Fruit fly (Drosophila melanogaster) whole organism, embryonic: Measurements from ENCODE around the gene CG14853.

Source experiments
- Asciz ChIP-seq: fragments of 200-800 bp; sonication (Bioruptor generic); optimal IDR thresholded peaks from 2 replicates; lab custom pipeline; 2017; ENCODE audit warnings: missing biosample characterization, mild to moderate bottlenecking, missing genetic modification characterization, missing genetic modification reagents
- Atf-2 ChIP-seq: fragments of 200-800 bp; sonication (Bioruptor generic); optimal IDR thresholded peaks from 2 replicates; lab custom pipeline; 2016; ENCODE audit warnings: missing biosample characterization, missing genetic modification characterization
- B-H1 ChIP-seq: fragments of 200-800 bp; sonication (Bioruptor generic); IDR thresholded peaks from 3 replicates; pipeline ENCODE4 v1.3.6; 2022; ENCODE audit warnings: missing biosample characterization, missing genetic modification characterization
- CG10565 ChIP-seq: fragments of 200-800 bp; sonication (Bioruptor generic); optimal IDR thresholded peaks from 3 replicates; lab custom pipeline; 2016; ENCODE audit warnings: missing biosample characterization, mild to moderate bottlenecking, missing genetic modification characterization
- CG11085 ChIP-seq: fragments of 200-800 bp; sonication (Bioruptor generic); IDR thresholded peaks from 2 replicates; pipeline ENCODE4 v1.3.6; 2022; ENCODE audit warnings: missing biosample characterization, missing genetic modification characterization
- CG13894 ChIP-seq: fragments of 200-800 bp; sonication (Bioruptor generic); optimal IDR thresholded peaks from 3 replicates; lab custom pipeline; 2018; ENCODE audit warnings: missing biosample characterization, mild to moderate bottlenecking, missing genetic modification characterization, moderate library complexity
- CG16863 ChIP-seq: fragments of 200-800 bp; sonication (Bioruptor generic); optimal IDR thresholded peaks from 3 replicates; lab custom pipeline; 2016; ENCODE audit warnings: missing biosample characterization, missing genetic modification characterization
- CG17802 ChIP-seq: fragments of 200-800 bp; sonication (Bioruptor generic); optimal IDR thresholded peaks from 2 replicates; lab custom pipeline; 2018; ENCODE audit warnings: missing biosample characterization, mild to moderate bottlenecking, missing genetic modification characterization, moderate library complexity
- CG31441 ChIP-seq: fragments of 200-800 bp; sonication (Bioruptor generic); IDR thresholded peaks from 2 replicates; pipeline ENCODE4 v1.3.6; 2022; ENCODE audit warnings: missing biosample characterization, missing genetic modification characterization
- CG32767 ChIP-seq: fragments of 200-800 bp; sonication (Bioruptor generic); IDR thresholded peaks from 2 replicates; pipeline ENCODE4 v1.3.6; 2022; ENCODE audit warnings: missing biosample characterization, missing genetic modification characterization
- CG34224 ChIP-seq: fragments of 200-800 bp; sonication (Bioruptor generic); IDR thresholded peaks from 3 replicates; pipeline ENCODE4 v1.3.6; 2022; ENCODE audit warnings: missing biosample characterization, missing genetic modification characterization; ENCODE audit not compliant: partially characterized antibody
- CG34422 ChIP-seq: fragments of 200-800 bp; sonication (Bioruptor generic); IDR thresholded peaks from 3 replicates; pipeline ENCODE4 v1.3.6; 2022; ENCODE audit warnings: missing biosample characterization, missing genetic modification characterization
- CG3847 ChIP-seq: fragments of 200-800 bp; sonication (Bioruptor generic); IDR thresholded peaks from 2 replicates; pipeline ENCODE4 v1.3.6; 2022; ENCODE audit warnings: missing biosample characterization, missing genetic modification characterization
- CG4617 ChIP-seq: fragments of 200-800 bp; sonication (Bioruptor generic); optimal IDR thresholded peaks from 3 replicates; lab custom pipeline; 2016; ENCODE audit warnings: missing biosample characterization, missing genetic modification characterization, borderline replicate concordance
- CG7271 ChIP-seq: fragments of 200-800 bp; sonication (Bioruptor generic); optimal IDR thresholded peaks from 2 replicates; lab custom pipeline; 2018; ENCODE audit warnings: missing biosample characterization, mild to moderate bottlenecking, missing genetic modification characterization, moderate library complexity
- CG7372 ChIP-seq: fragments of 200-800 bp; sonication (Bioruptor generic); IDR thresholded peaks from 2 replicates; pipeline ENCODE4 v1.3.6; 2022; ENCODE audit warnings: missing biosample characterization, missing genetic modification characterization
- CG9609 ChIP-seq: fragments of 200-800 bp; sonication (Bioruptor generic); optimal IDR thresholded peaks from 3 replicates; lab custom pipeline; 2016; ENCODE audit warnings: missing biosample characterization, missing genetic modification characterization
- CHES-1-like ChIP-seq: fragments of 200-800 bp; sonication (Bioruptor generic); optimal IDR thresholded peaks from 2 replicates; lab custom pipeline; 2016; ENCODE audit warnings: missing biosample characterization, missing genetic modification characterization
- Dbx ChIP-seq: fragments of 200-800 bp; sonication (Bioruptor generic); IDR thresholded peaks from 3 replicates; pipeline ENCODE4 v1.3.6; 2022; ENCODE audit warnings: missing biosample characterization, missing genetic modification characterization
- Dfd ChIP-seq, 2 experiments: fragments of >200 bp; optimal IDR thresholded peaks; 2 replicates each; lab custom pipeline; 2017; ENCODE audit warnings: missing biosample characterization in 2 of 2, missing genetic modification characterization in 2 of 2
- Doc2 ChIP-seq: fragments of 200-800 bp; sonication (Bioruptor generic); IDR thresholded peaks from 2 replicates; pipeline ENCODE4 v1.3.6; 2022; ENCODE audit warnings: missing biosample characterization, missing genetic modification characterization
- Drgx ChIP-seq: fragments of 200-800 bp; sonication (Bioruptor generic); IDR thresholded peaks from 2 replicates; pipeline ENCODE4 v1.3.6; 2022; ENCODE audit warnings: missing biosample characterization, missing genetic modification characterization
- Eip74EF ChIP-seq, 2 experiments: fragments of 200-800 bp in 1 of 2; fragments of >200 bp in 1 of 2; sonication (Bioruptor generic) in 1 of 2; optimal IDR thresholded peaks; 2 replicates each; lab custom pipeline; 2017 to 2019; ENCODE audit warnings: missing biosample characterization in 2 of 2, missing genetic modification characterization in 2 of 2, mild to moderate bottlenecking in 1 of 2, moderate library complexity in 1 of 2
- Gug ChIP-seq: fragments of 200-800 bp; sonication (Bioruptor generic); IDR thresholded peaks from 4 replicates; pipeline ENCODE4 v1.3.6; 2022; ENCODE audit warnings: missing biosample characterization, missing genetic modification characterization
- Hr51 ChIP-seq, 2 experiments: fragments of 200-800 bp; sonication (Bioruptor generic); optimal IDR thresholded peaks; 2 replicates in 1 of 2; 3 replicates in 1 of 2; lab custom pipeline; 2016 to 2018; ENCODE audit warnings: missing biosample characterization in 2 of 2, missing genetic modification characterization in 2 of 2, mild to moderate bottlenecking in 1 of 2, moderate library complexity in 1 of 2
- Max ChIP-seq: fragments of 200-800 bp; sonication (Bioruptor generic); optimal IDR thresholded peaks from 2 replicates; lab custom pipeline; 2016; ENCODE audit warnings: missing biosample characterization, mild to moderate bottlenecking, missing genetic modification characterization
- Med ChIP-seq: fragments of 200-800 bp; sonication (Bioruptor generic); peaks from one replicate; lab custom pipeline; 2016; ENCODE audit warnings: missing biosample characterization, missing genetic modification characterization, mild to moderate bottlenecking, inconsistent platforms, moderate library complexity
- Meics ChIP-seq: fragments of 200-800 bp; sonication (Bioruptor generic); optimal IDR thresholded peaks from 2 replicates; lab custom pipeline; 2017; ENCODE audit warnings: missing biosample characterization, mild to moderate bottlenecking, missing genetic modification characterization
- Pdp1 ChIP-seq, 2 experiments: fragments of 200-800 bp; sonication (Bioruptor generic); optimal IDR thresholded peaks; 3 replicates each; lab custom pipeline; 2016; ENCODE audit warnings: missing biosample characterization in 2 of 2, missing genetic modification characterization in 2 of 2, mild to moderate bottlenecking in 1 of 2, moderate library complexity in 1 of 2
- Side ChIP-seq: fragments of 200-800 bp; sonication (Bioruptor generic); optimal IDR thresholded peaks from 2 replicates; lab custom pipeline; 2016; ENCODE audit warnings: missing biosample characterization, missing genetic modification characterization
- Stat92E ChIP-seq, 3 experiments: fragments of >200 bp in 2 of 3; fragments of 200-800 bp in 1 of 3; sonication (Bioruptor generic) in 1 of 3; optimal IDR thresholded peaks; 2 replicates each; lab custom pipeline; 2017 to 2019; ENCODE audit warnings: missing biosample characterization in 3 of 3, missing genetic modification characterization in 3 of 3, mild to moderate bottlenecking in 1 of 3, moderate library complexity in 1 of 3
- Vsx1 ChIP-seq: fragments of 200-800 bp; sonication (Bioruptor generic); optimal IDR thresholded peaks from 2 replicates; lab custom pipeline; 2017; ENCODE audit warnings: missing biosample characterization, mild to moderate bottlenecking, missing genetic modification characterization, missing genetic modification reagents
- Xrp1 ChIP-seq: fragments of 200-800 bp; sonication (Bioruptor generic); IDR thresholded peaks from 2 replicates; pipeline ENCODE4 v1.3.6; 2022; ENCODE audit warnings: missing biosample characterization, missing genetic modification characterization
- al ChIP-seq: fragments of 200-800 bp; sonication (Bioruptor generic); IDR thresholded peaks from 2 replicates; pipeline ENCODE4 v1.3.6; 2022; ENCODE audit warnings: missing biosample characterization, missing genetic modification characterization
- cas ChIP-seq: fragments of 200-800 bp; sonication (Bioruptor generic); IDR thresholded peaks from 2 replicates; pipeline ENCODE4 v1.3.6; 2022; ENCODE audit warnings: missing biosample characterization, missing genetic modification characterization
- cwo ChIP-seq: fragments of 200-800 bp; sonication (Bioruptor generic); optimal IDR thresholded peaks from 3 replicates; lab custom pipeline; 2017; ENCODE audit warnings: missing biosample characterization, missing genetic modification characterization, mild to moderate bottlenecking, moderate library complexity, missing genetic modification reagents
- fd96Cb ChIP-seq: fragments of 200-800 bp; sonication (Bioruptor generic); optimal IDR thresholded peaks from 2 replicates; lab custom pipeline; 2018; ENCODE audit warnings: missing biosample characterization, mild to moderate bottlenecking, missing genetic modification characterization, moderate library complexity
- ftz-f1 ChIP-seq: fragments of 200-800 bp; sonication (Bioruptor generic); optimal IDR thresholded peaks from 2 replicates; lab custom pipeline; 2016; ENCODE audit warnings: missing biosample characterization, missing genetic modification characterization
- gcm ChIP-seq: fragments of 200-800 bp; sonication (Bioruptor generic); optimal IDR thresholded peaks from 2 replicates; lab custom pipeline; 2019; ENCODE audit warnings: missing biosample characterization, mild to moderate bottlenecking, missing genetic modification characterization, moderate library complexity
- gfzf ChIP-seq: fragments of 200-800 bp; sonication (Bioruptor generic); optimal IDR thresholded peaks from 2 replicates; lab custom pipeline; 2016; ENCODE audit warnings: missing biosample characterization, mild to moderate bottlenecking, missing genetic modification characterization, moderate library complexity
- ham ChIP-seq: fragments of 200-800 bp; sonication (Bioruptor generic); IDR thresholded peaks from 2 replicates; pipeline ENCODE4 v1.3.6; 2022; ENCODE audit warnings: missing biosample characterization, missing genetic modification characterization
- otp ChIP-seq: fragments of 200-800 bp; sonication (Bioruptor generic); IDR thresholded peaks from 3 replicates; pipeline ENCODE4, ENCODE4 v1.3.6; 2022; ENCODE audit warnings: missing biosample characterization, missing genetic modification characterization
- phol ChIP-seq: fragments of 200-800 bp; sonication (Bioruptor generic); optimal IDR thresholded peaks from 3 replicates; lab custom pipeline; 2018; ENCODE audit warnings: missing biosample characterization, mild to moderate bottlenecking, missing genetic modification characterization, moderate library complexity
- pum ChIP-seq: fragments of 200-800 bp; sonication (Bioruptor generic); optimal IDR thresholded peaks from 2 replicates; lab custom pipeline; 2016; ENCODE audit warnings: missing biosample characterization, missing genetic modification characterization
- stc ChIP-seq: fragments of 200-800 bp; sonication (Bioruptor generic); IDR thresholded peaks from 2 replicates; pipeline ENCODE4 v1.3.6; 2022; ENCODE audit warnings: missing biosample characterization, missing genetic modification characterization
- tup ChIP-seq: fragments of 200-800 bp; sonication (Bioruptor generic); optimal IDR thresholded peaks from 2 replicates; lab custom pipeline; 2016; ENCODE audit warnings: missing biosample characterization, mild to moderate bottlenecking, missing genetic modification characterization, moderate library complexity
- twi ChIP-seq: fragments of 200-800 bp; optimal IDR thresholded peaks from 2 replicates; lab custom pipeline; 2019; ENCODE audit warnings: missing biosample characterization, mild to moderate bottlenecking, missing genetic modification characterization, moderate library complexity

Gene CG14853

dm6 chr3R:14654976-14655896 lies 45.8 kb downstream of the CG14853 start (continued):
- TF ChIP-seq CG17802 (tag; lab: Kevin White, UChicago) (peak; percentile 83), Xrp1 (GFP tag; lab: Robert Waterston, UW) (peak; percentile 95), fd96Cb (tag; lab: Kevin White, UChicago) (peak; percentile 90), Dbx (peak; percentile 91), CG9609 (peak; percentile 89), CHES-1-like (peak; percentile 90), gfzf (GFP tag; lab: Kevin White, UChicago) (no peak), Gug (GFP tag; lab: Robert Waterston, UW) (peak; percentile 85), CG7372 (peak; percentile 91), CG32767 (GFP tag; lab: Robert Waterston, UW) (peak; percentile 89), CG10565 (GFP tag; lab: Kevin White, UChicago) (peak; percentile 55), CG3847 (GFP tag; lab: Robert Waterston, UW) (peak; percentile 92), Atf-2 (peak; percentile 90), ham (peak; percentile 40; the same call in 1 of the 2 replicates), Hr51 (GFP tag; optimal IDR thresholded peaks at IDR 0.05; lab: Kevin White, UChicago) (peak; percentile 81 to 94), CG34224 (GFP tag; lab: Robert Waterston, UW) (peak; percentile 37; the same call in 2 of the 3 replicates), Asciz (GFP tag; lab: Kevin White, UChicago) (peak; percentile 86), tup (GFP tag; lab: Kevin White, UChicago) (peak; percentile 89), Meics (GFP tag; lab: Kevin White, UChicago) (peak; percentile 95), cas (GFP tag; lab: Robert Waterston, UW) (peak; percentile 72), pum (GFP tag; lab: Kevin White, UChicago) (peak; percentile 90), phol (tag; lab: Kevin White, UChicago) (peak; percentile 99), Stat92E (GFP tag; optimal IDR thresholded peaks at IDR 0.05; lab: Kevin White, UChicago) (peak in 1 of 3 experiments; percentile 66), stc (GFP tag; lab: Robert Waterston, UW) (peak; percentile 89), Drgx (peak; percentile 93), gcm (peak; percentile 91), Eip74EF (GFP tag; optimal IDR thresholded peaks at IDR 0.05; lab: Kevin White, UChicago) (peak in 1 of 2 experiments; percentile 83), Dfd (GFP tag; optimal IDR thresholded peaks at IDR 0.05; lab: Kevin White, UChicago) (no peak), CG4617 (peak; percentile 86), ftz-f1 (GFP tag; lab: Kevin White, UChicago) (peak; percentile 51), CG16863 (GFP tag; lab: Kevin White, UChicago) (peak; percentile 92), CG7271 (tag; lab: Kevin White, UChicago) (peak; percentile 75), otp (GFP tag; lab: Robert Waterston, UW) (peak; percentile 89), Doc2 (GFP tag; lab: Robert Waterston, UW) (peak; percentile 75; the same call in 1 of the 2 replicates), Med (GFP tag; lab: Kevin White, UChicago) (peak; percentile 99), B-H1 (GFP tag; lab: Robert Waterston, UW) (peak; percentile 82), al (GFP tag; lab: Robert Waterston, UW) (peak; percentile 86), Vsx1 (GFP tag; lab: Kevin White, UChicago) (peak; percentile 86), CG31441 (GFP tag; lab: Robert Waterston, UW) (peak; percentile 82), cwo (GFP tag; lab: Kevin White, UChicago) (peak; percentile 92), Max (GFP tag; lab: Kevin White, UChicago) (peak; percentile 92), CG13894 (tag; lab: Kevin White, UChicago) (peak; percentile 93), Pdp1 (GFP tag; optimal IDR thresholded peaks at IDR 0.05; lab: Kevin White, UChicago) (peak; percentile 86 to 93), Side (GFP tag; lab: Kevin White, UChicago) (peak; percentile 97), CG34422 (peak; percentile 84), twi (tag; lab: Kevin White, UChicago) (peak; percentile 86), CG11085 (GFP tag; lab: Robert Waterston, UW) (peak; percentile 84)
